Worm (Caenorhabditis elegans): ENCODE measurements around the gene mig-6.

- TF ChIP-seq madf-6 (GFP tag; IDR thresholded peaks at IDR 0.05) (no peak), rec-8 (tag; optimal IDR thresholded peaks at IDR 0.05) (no peak)
Measured at ce11 chrV:7816486-7816885, 10.5 kb upstream of the mig-6 start.

Data from whole organism, young adult.